Fruit fly (Drosophila melanogaster) whole organism, embryonic: ENCODE data around the gene dpr4.

Experiments used
- Abd-B ChIP-seq: fragments of 200-800 bp; sonication (Bioruptor generic); optimal IDR thresholded peaks from 2 replicates; lab custom pipeline; 2018; ENCODE audit warnings: missing biosample characterization, mild to moderate bottlenecking, missing genetic modification characterization, moderate library complexity
- Adf1 ChIP-seq: fragments of 200-800 bp; sonication (Bioruptor generic); IDR thresholded peaks from 2 replicates; pipeline ENCODE4 v1.3.6; 2022; ENCODE audit warnings: missing biosample characterization, missing genetic modification characterization
- Aef1 ChIP-seq: fragments of 200-800 bp; sonication (Bioruptor generic); IDR thresholded peaks from 3 replicates; pipeline ENCODE4 v1.3.6; 2022; ENCODE audit warnings: missing biosample characterization, missing genetic modification characterization
- BEAF-32 ChIP-seq: fragments of 200-800 bp; sonication (Bioruptor generic); optimal IDR thresholded peaks from 3 replicates; lab custom pipeline; 2017; ENCODE audit warnings: missing biosample characterization, missing genetic modification characterization, mild to moderate bottlenecking, moderate library complexity, missing genetic modification reagents
- CG10366 ChIP-seq: fragments of 200-800 bp; sonication (Bioruptor generic); IDR thresholded peaks from 2 replicates; pipeline ENCODE4 v1.3.6; 2022; ENCODE audit warnings: missing biosample characterization, missing genetic modification characterization
- CG11504 ChIP-seq: fragments of 200-800 bp; sonication (Bioruptor generic); optimal IDR thresholded peaks from 3 replicates; lab custom pipeline; 2019; ENCODE audit warnings: missing biosample characterization, mild to moderate bottlenecking, missing genetic modification characterization, moderate library complexity
- CG13775 ChIP-seq: fragments of 200-800 bp; sonication (Bioruptor generic); optimal IDR thresholded peaks from 3 replicates; lab custom pipeline; 2017; ENCODE audit warnings: missing biosample characterization, mild to moderate bottlenecking, missing genetic modification characterization
- CG14050 ChIP-seq: fragments of 200-800 bp; sonication (Bioruptor generic); IDR thresholded peaks from 3 replicates; pipeline ENCODE4 v1.3.6; 2022; ENCODE audit warnings: missing biosample characterization, missing genetic modification characterization
- CG15514 ChIP-seq: fragments of 200-800 bp; sonication (Bioruptor generic); optimal IDR thresholded peaks from 3 replicates; lab custom pipeline; 2017; ENCODE audit warnings: missing biosample characterization, missing genetic modification characterization, mild to moderate bottlenecking, moderate library complexity, missing genetic modification reagents
- CG16813 ChIP-seq: fragments of 200-800 bp; sonication (Bioruptor generic); IDR thresholded peaks from 3 replicates; pipeline ENCODE4 v1.3.6; 2022; ENCODE audit warnings: missing biosample characterization, missing genetic modification characterization; ENCODE audit not compliant: partially characterized antibody
- CG2129 ChIP-seq: fragments of 200-800 bp; sonication (Bioruptor generic); IDR thresholded peaks from 2 replicates; pipeline ENCODE4 v1.3.6; 2022; ENCODE audit warnings: missing biosample characterization, missing genetic modification characterization; ENCODE audit not compliant: partially characterized antibody
- CG32532 ChIP-seq: fragments of 200-800 bp; sonication (Bioruptor generic); IDR thresholded peaks from 2 replicates; pipeline ENCODE4 v1.3.6; 2022; ENCODE audit warnings: missing biosample characterization, missing genetic modification characterization
- CG42726 ChIP-seq: fragments of 200-800 bp; sonication (Bioruptor generic); IDR thresholded peaks from 2 replicates; pipeline ENCODE4 v1.3.6; 2022; ENCODE audit warnings: missing biosample characterization, missing genetic modification characterization; ENCODE audit not compliant: partially characterized antibody
- CG4360 ChIP-seq: fragments of 200-800 bp; sonication (Bioruptor generic); IDR thresholded peaks from 2 replicates; pipeline ENCODE4 v1.3.6; 2022; ENCODE audit warnings: missing biosample characterization, missing genetic modification characterization
- CG4707 ChIP-seq: fragments of 200-800 bp; sonication (Bioruptor generic); optimal IDR thresholded peaks from 2 replicates; lab custom pipeline; 2018; ENCODE audit warnings: missing biosample characterization, mild to moderate bottlenecking, missing genetic modification characterization, moderate library complexity
- CG7928 ChIP-seq: fragments of 200-800 bp; sonication (Bioruptor generic); optimal IDR thresholded peaks from 2 replicates; lab custom pipeline; 2017; ENCODE audit warnings: missing biosample characterization, mild to moderate bottlenecking, missing genetic modification characterization
- CG8478 ChIP-seq: fragments of >200 bp; optimal IDR thresholded peaks from 2 replicates; lab custom pipeline; 2018
- D19A ChIP-seq: fragments of 200-800 bp; optimal IDR thresholded peaks from 3 replicates; lab custom pipeline; 2019; ENCODE audit warnings: missing biosample characterization, mild to moderate bottlenecking, missing genetic modification characterization, moderate library complexity
- Doc3 ChIP-seq: fragments of 200-800 bp; sonication (Bioruptor generic); IDR thresholded peaks from 3 replicates; pipeline ENCODE4 v1.3.6; 2022; ENCODE audit warnings: missing biosample characterization, missing genetic modification characterization; ENCODE audit not compliant: partially characterized antibody
- GATAe ChIP-seq: fragments of 200-800 bp; sonication (Bioruptor generic); conservative IDR thresholded peaks from 2 replicates; pipeline ENCODE4 v1.3.6; 2022; ENCODE audit warnings: missing biosample characterization, missing genetic modification characterization
- HmgZ ChIP-seq: fragments of 200-800 bp; sonication (Bioruptor generic); optimal IDR thresholded peaks from 2 replicates; lab custom pipeline; 2018; ENCODE audit warnings: missing biosample characterization, mild to moderate bottlenecking, missing genetic modification characterization
- Hmr ChIP-seq: fragments of 200-800 bp; sonication (Bioruptor generic); optimal IDR thresholded peaks from 3 replicates; lab custom pipeline; 2017; ENCODE audit warnings: mild to moderate bottlenecking, missing biosample characterization, missing genetic modification reagents, missing genetic modification characterization
- Hmx ChIP-seq: fragments of 200-800 bp; sonication (Bioruptor generic); optimal IDR thresholded peaks from 2 replicates; lab custom pipeline; 2016; ENCODE audit warnings: missing biosample characterization, missing genetic modification characterization
- Sin3A ChIP-seq: fragments of >200 bp; optimal IDR thresholded peaks from 2 replicates; lab custom pipeline; 2018
- Stat92E ChIP-seq, 3 experiments: fragments of >200 bp in 2 of 3; fragments of 200-800 bp in 1 of 3; sonication (Bioruptor generic) in 1 of 3; optimal IDR thresholded peaks; 2 replicates each; lab custom pipeline; 2017 to 2019; ENCODE audit warnings: missing biosample characterization in 3 of 3, missing genetic modification characterization in 3 of 3, mild to moderate bottlenecking in 1 of 3, moderate library complexity in 1 of 3
- bbx ChIP-seq: fragments of 200-800 bp; sonication (Bioruptor generic); IDR thresholded peaks from 2 replicates; pipeline ENCODE4 v1.3.6; 2022; ENCODE audit warnings: missing biosample characterization, missing genetic modification characterization; ENCODE audit not compliant: partially characterized antibody
- cg ChIP-seq: fragments of 200-800 bp; sonication (Bioruptor generic); optimal IDR thresholded peaks from 3 replicates; lab custom pipeline; 2019; ENCODE audit warnings: missing biosample characterization, mild to moderate bottlenecking, missing genetic modification characterization, moderate library complexity
- chif ChIP-seq, 2 experiments: fragments of 200-800 bp; sonication (Bioruptor generic); optimal IDR thresholded peaks; 3 replicates each; lab custom pipeline; 2016; ENCODE audit warnings: missing biosample characterization in 2 of 2, missing genetic modification characterization in 2 of 2
- danr ChIP-seq: fragments of 200-800 bp; sonication (Bioruptor generic); IDR thresholded peaks from 2 replicates; pipeline ENCODE4 v1.3.6; 2022; ENCODE audit warnings: missing biosample characterization, missing genetic modification characterization
- ftz-f1 ChIP-seq: fragments of 200-800 bp; sonication (Bioruptor generic); optimal IDR thresholded peaks from 2 replicates; lab custom pipeline; 2016; ENCODE audit warnings: missing biosample characterization, missing genetic modification characterization
- grn ChIP-seq: fragments of 200-800 bp; sonication (Bioruptor generic); optimal IDR thresholded peaks from 3 replicates; lab custom pipeline; 2017; ENCODE audit warnings: missing biosample characterization, missing genetic modification characterization
- ham ChIP-seq: fragments of 200-800 bp; sonication (Bioruptor generic); IDR thresholded peaks from 2 replicates; pipeline ENCODE4 v1.3.6; 2022; ENCODE audit warnings: missing biosample characterization, missing genetic modification characterization
- hkb ChIP-seq, 2 experiments: fragments of 200-800 bp in 1 of 2; fragments of >200 bp in 1 of 2; sonication (Bioruptor generic) in 1 of 2; IDR thresholded peaks in 1 of 2; optimal IDR thresholded peaks in 1 of 2; 2 replicates each; pipeline versions ENCODE4 v1.3.6 to Lab custom; 2017 to 2022; ENCODE audit warnings: missing biosample characterization in 1 of 2, missing genetic modification characterization in 1 of 2
- klu ChIP-seq: fragments of 200-800 bp; sonication (Bioruptor generic); IDR thresholded peaks from 2 replicates; pipeline ENCODE4 v1.3.6; 2022; ENCODE audit warnings: missing biosample characterization, missing genetic modification characterization
- knrl ChIP-seq: fragments of 200-800 bp; sonication (Bioruptor generic); IDR thresholded peaks from 3 replicates; pipeline ENCODE4 v1.3.6; 2022; ENCODE audit warnings: missing biosample characterization, missing genetic modification characterization; ENCODE audit not compliant: partially characterized antibody
- mirr ChIP-seq: fragments of 200-800 bp; sonication (Bioruptor generic); optimal IDR thresholded peaks from 3 replicates; lab custom pipeline; 2018; ENCODE audit warnings: missing biosample characterization, mild to moderate bottlenecking, missing genetic modification characterization
- nerfin-2 ChIP-seq: fragments of 200-800 bp; sonication (Bioruptor generic); IDR thresholded peaks from 2 replicates; pipeline ENCODE4 v1.3.6; 2022; ENCODE audit warnings: missing biosample characterization, missing genetic modification characterization; ENCODE audit not compliant: partially characterized antibody
- nmo ChIP-seq: fragments of 200-800 bp; sonication (Bioruptor generic); optimal IDR thresholded peaks from 2 replicates; lab custom pipeline; 2018; ENCODE audit warnings: missing biosample characterization, mild to moderate bottlenecking, missing genetic modification characterization, moderate library complexity
- odd ChIP-seq: fragments of 200-800 bp; sonication (Bioruptor generic); optimal IDR thresholded peaks from 2 replicates; lab custom pipeline; 2017; ENCODE audit warnings: missing biosample characterization, mild to moderate bottlenecking, missing genetic modification characterization
- psq ChIP-seq: fragments of 200-800 bp; sonication (Bioruptor generic); optimal IDR thresholded peaks from 2 replicates; lab custom pipeline; 2017; ENCODE audit warnings: missing biosample characterization, missing genetic modification characterization
- salm ChIP-seq: fragments of 200-800 bp; sonication (Bioruptor generic); optimal IDR thresholded peaks from 2 replicates; lab custom pipeline; 2018; ENCODE audit warnings: missing biosample characterization, mild to moderate bottlenecking, missing genetic modification characterization
- sob ChIP-seq: fragments of 200-800 bp; sonication (Bioruptor generic); IDR thresholded peaks from 2 replicates; pipeline ENCODE4 v1.3.6; 2022; ENCODE audit warnings: missing biosample characterization, missing genetic modification characterization
- stwl ChIP-seq: fragments of 200-800 bp; sonication (Bioruptor generic); optimal IDR thresholded peaks from 3 replicates; lab custom pipeline; 2018; ENCODE audit warnings: missing biosample characterization, mild to moderate bottlenecking, missing genetic modification characterization, moderate library complexity
- sug ChIP-seq: fragments of 200-800 bp; optimal IDR thresholded peaks from 2 replicates; lab custom pipeline; 2019; ENCODE audit warnings: missing biosample characterization, mild to moderate bottlenecking, missing genetic modification characterization, moderate library complexity
- trh ChIP-seq: fragments of 200-800 bp; sonication (Bioruptor generic); optimal IDR thresholded peaks from 2 replicates; lab custom pipeline; 2016; ENCODE audit warnings: missing biosample characterization, missing genetic modification characterization
- wek ChIP-seq: fragments of 200-800 bp; sonication (Bioruptor generic); optimal IDR thresholded peaks from 3 replicates; lab custom pipeline; 2018; ENCODE audit warnings: missing biosample characterization, mild to moderate bottlenecking, missing genetic modification characterization, moderate library complexity
- zen2 ChIP-seq: fragments of 200-800 bp; sonication (Bioruptor generic); IDR thresholded peaks from 3 replicates; pipeline ENCODE4 v1.3.6; 2022; ENCODE audit warnings: missing biosample characterization, missing genetic modification characterization; ENCODE audit not compliant: partially characterized antibody

Gene dpr4

dm6 chr3R:11581340-11582252 lies 38.8 kb upstream of the dpr4 start, which contains the start of gene wkd (continued):
- no peak for TF ChIP-seq CG13775 (GFP tag; lab: Kevin White, UChicago)
- TF ChIP-seq HmgZ (tag; lab: Kevin White, UChicago) = peak; percentile 41
- TF ChIP-seq nmo (GFP tag; lab: Kevin White, UChicago) = peak; percentile 37
- peak; percentile 49; the same call in 1 of the 2 replicates for TF ChIP-seq Adf1 (GFP tag; lab: Robert Waterston, UW)
- peak; percentile 88 for TF ChIP-seq stwl (tag; lab: Kevin White, UChicago)
- no peak for TF ChIP-seq salm
- TF ChIP-seq grn (GFP tag; lab: Kevin White, UChicago) = peak; percentile 64
- TF ChIP-seq Hmx (GFP tag; lab: Kevin White, UChicago) = no peak
- no peak for TF ChIP-seq CG4707 (GFP tag; lab: Kevin White, UChicago)
- no peak for TF ChIP-seq CG7928
- TF ChIP-seq odd = no peak
- TF ChIP-seq zen2 (GFP tag; lab: Robert Waterston, UW) = peak; percentile 72
- TF ChIP-seq danr (GFP tag; lab: Robert Waterston, UW) = no peak
- TF ChIP-seq CG4360 (GFP tag; lab: Robert Waterston, UW) = peak; percentile 92
- no peak for TF ChIP-seq wek (GFP tag; lab: Kevin White, UChicago)
- TF ChIP-seq trh (GFP tag; lab: Kevin White, UChicago) = no peak
- TF ChIP-seq nerfin-2 = peak; percentile 53; the same call in 1 of the 2 replicates
- TF ChIP-seq klu = 0 out of 2 replicates have a peak, but pooled peaks have one; percentile 14
- no peak for TF ChIP-seq ham (GFP tag; lab: Robert Waterston, UW)
- peak; percentile 29; the same call in 1 of the 2 replicates for TF ChIP-seq GATAe (GFP tag; lab: Robert Waterston, UW)
- TF ChIP-seq D19A (tag; lab: Kevin White, UChicago) = no peak
- peak in 1 of 3 experiments; percentile 6 for TF ChIP-seq Stat92E (GFP tag; optimal IDR thresholded peaks at IDR 0.05; lab: Kevin White, UChicago)
- TF ChIP-seq chif (GFP tag; optimal IDR thresholded peaks at IDR 0.05; lab: Kevin White, UChicago) = no peak
- peak; percentile 47 for TF ChIP-seq ftz-f1 (GFP tag; lab: Kevin White, UChicago)
- TF ChIP-seq CG14050 = no peak
- TF ChIP-seq CG8478 (lab: Kevin White, UChicago) = no peak
- peak; percentile 81 for TF ChIP-seq CG42726
- peak; percentile 78 for TF ChIP-seq cg
- TF ChIP-seq Doc3 (GFP tag; lab: Robert Waterston, UW) = peak; percentile 86
- peak; percentile 87 for TF ChIP-seq knrl (GFP tag; lab: Robert Waterston, UW)
- peak; percentile 50; the same call in 1 of the 2 replicates for TF ChIP-seq CG2129 (GFP tag; lab: Robert Waterston, UW)
- TF ChIP-seq CG16813 (GFP tag; lab: Robert Waterston, UW) = peak; percentile 83
- TF ChIP-seq BEAF-32 = peak; percentile 91
- peak; percentile 87 for TF ChIP-seq bbx (GFP tag; lab: Robert Waterston, UW)
- no peak for TF ChIP-seq hkb (optimal IDR thresholded peaks at IDR 0.05; lab: Kevin White, UChicago)
- TF ChIP-seq hkb (GFP tag; IDR thresholded peaks at IDR 0.05; lab: Robert Waterston, UW) = peak; percentile 32; the same call in 1 of the 2 replicates
- peak; percentile 55 for TF ChIP-seq sug (tag; lab: Kevin White, UChicago)
- TF ChIP-seq CG10366 = no peak
- no peak for TF ChIP-seq CG11504
- TF ChIP-seq mirr (GFP tag; lab: Kevin White, UChicago) = peak; percentile 4
- TF ChIP-seq Hmr (GFP tag; lab: Kevin White, UChicago) = peak; percentile 13
- TF ChIP-seq sob (GFP tag; lab: Robert Waterston, UW) = 0 out of 2 replicates have a peak, but pooled peaks have one; percentile 31
- no peak for TF ChIP-seq psq
- peak; percentile 32 for TF ChIP-seq CG15514 (GFP tag; lab: Kevin White, UChicago)
- TF ChIP-seq Sin3A (lab: Kevin White, UChicago) = peak; percentile 79
- peak; percentile 67; the same call in 2 of the 3 replicates for TF ChIP-seq Aef1 (GFP tag; lab: Robert Waterston, UW)
- no peak for TF ChIP-seq CG32532
- peak; percentile 15 for TF ChIP-seq Abd-B
